Worm (Caenorhabditis elegans): ENCODE data around the gene ZC190.7.

Gene ZC190.7

DNA sequence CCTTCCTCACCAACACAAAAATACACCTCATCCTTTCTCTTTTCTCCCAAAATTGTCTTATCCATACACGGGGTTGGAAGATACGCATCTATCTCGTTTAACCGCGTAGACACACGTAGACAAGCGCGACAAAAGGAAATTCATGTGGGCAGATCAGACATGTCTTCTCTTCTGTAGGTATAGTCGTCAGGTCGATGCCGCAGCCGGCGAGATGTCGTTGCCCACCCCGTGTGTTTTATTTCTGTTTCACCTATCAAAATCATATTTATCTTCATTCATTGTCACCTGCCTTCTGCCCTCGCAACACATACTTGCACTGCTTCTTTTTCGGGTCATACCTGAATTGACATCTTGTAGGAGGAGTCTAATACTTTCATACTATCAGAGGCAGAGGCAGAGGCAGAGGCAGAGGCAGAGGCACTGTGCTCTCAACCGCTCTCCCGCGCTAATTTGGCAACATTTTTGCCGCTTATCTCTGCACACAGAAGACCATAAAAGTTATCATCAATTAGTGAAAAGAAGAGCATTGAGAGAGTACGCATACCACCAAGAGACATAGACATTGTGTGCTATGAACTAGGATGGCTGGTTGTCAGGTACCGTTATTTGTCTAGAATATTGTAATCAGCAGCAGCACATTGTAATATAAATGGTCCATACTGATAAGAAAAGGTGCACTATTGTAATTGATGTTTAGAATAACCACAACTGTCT is 25.3 kb downstream of the ZC190.7 start (continued):
- TF ChIP-seq R02D3.7 (tag; optimal IDR thresholded peaks at IDR 0.05): no peak
- no peak for TF ChIP-seq T20F7.1 (GFP tag; optimal IDR thresholded peaks at IDR 0.05)
- TF ChIP-seq snpc-1.2 (GFP tag; IDR thresholded peaks at IDR 0.05): no peak
- TF ChIP-seq mdl-1 (tag; optimal IDR thresholded peaks at IDR 0.05): no peak
- no peak for TF ChIP-seq lin-38 (GFP tag; IDR thresholded peaks at IDR 0.05)
- no peak for TF ChIP-seq Y5F2A.4 (GFP tag; optimal IDR thresholded peaks at IDR 0.05)
- no peak for TF ChIP-seq mdt-29 (GFP tag; IDR thresholded peaks at IDR 0.05)
- no peak for TF ChIP-seq nhr-11 (tag; optimal IDR thresholded peaks at IDR 0.05)
- no peak for TF ChIP-seq zag-1 (tag; optimal IDR thresholded peaks at IDR 0.05)
- TF ChIP-seq lsy-2 (tag; optimal IDR thresholded peaks at IDR 0.05): no peak
- peak; percentile 89 for TF ChIP-seq dmd-6 (GFP tag; IDR thresholded peaks at IDR 0.05)
- peak; percentile 80; the same call in 1 of the 2 replicates for TF ChIP-seq lin-1 (GFP tag; IDR thresholded peaks at IDR 0.05)
- no peak for TF ChIP-seq vab-7 (GFP tag; IDR thresholded peaks at IDR 0.05)
- no peak for TF ChIP-seq ctbp-1 (GFP tag; IDR thresholded peaks at IDR 0.05)
- TF ChIP-seq mxl-3 (GFP tag; optimal IDR thresholded peaks at IDR 0.05): peak; percentile 13
- TF ChIP-seq spr-3 (GFP tag; optimal IDR thresholded peaks at IDR 0.05): no peak
- TF ChIP-seq unc-130 (GFP tag; optimal IDR thresholded peaks at IDR 0.05): no peak
- no peak for TF ChIP-seq arid-1 (GFP tag; conservative IDR thresholded peaks at IDR 0.05)
- TF ChIP-seq F10B5.3 (tag; optimal IDR thresholded peaks at IDR 0.05): no peak
- TF ChIP-seq zip-2 (tag; optimal IDR thresholded peaks at IDR 0.05): no peak
- peak; percentile 47 for TF ChIP-seq mep-1 (tag; optimal IDR thresholded peaks at IDR 0.05)
- peak; percentile 32 for TF ChIP-seq nhr-28 (tag; optimal IDR thresholded peaks at IDR 0.05)
- TF ChIP-seq hlh-11 (tag; optimal IDR thresholded peaks at IDR 0.05): peak; percentile 86
- peak; percentile 54 for TF ChIP-seq nhr-102 (tag; optimal IDR thresholded peaks at IDR 0.05)
- peak; percentile 12; the same call in 1 of the 2 replicates for TF ChIP-seq D1046.2 (GFP tag; IDR thresholded peaks at IDR 0.05)
- no peak for TF ChIP-seq ces-1 (GFP tag; optimal IDR thresholded peaks at IDR 0.05)
- no peak for TF ChIP-seq zfp-3 (GFP tag; conservative IDR thresholded peaks at IDR 0.05)
- TF ChIP-seq Y105C5A.15 (GFP tag; IDR thresholded peaks at IDR 0.05): no peak
- no peak for TF ChIP-seq gei-8 (GFP tag; optimal IDR thresholded peaks at IDR 0.05)
- no peak for TF ChIP-seq daf-19 (GFP tag; conservative IDR thresholded peaks at IDR 0.05)
- TF ChIP-seq tra-1 (GFP tag; IDR thresholded peaks at IDR 0.05): peak; percentile 76
- TF ChIP-seq lin-13 (GFP tag; optimal IDR thresholded peaks at IDR 0.05): no peak
- no peak for TF ChIP-seq F44E2.7 (GFP tag; IDR thresholded peaks at IDR 0.05)
- TF ChIP-seq nhr-111 (GFP tag; optimal IDR thresholded peaks at IDR 0.05): no peak
- TF ChIP-seq ZK546.5 (tag; optimal IDR thresholded peaks at IDR 0.05): no peak
- TF ChIP-seq pha-4 (GFP tag; IDR thresholded peaks at IDR 0.05): no peak
- no peak for TF ChIP-seq pha-4 (tag; optimal IDR thresholded peaks at IDR 0.05)
- TF ChIP-seq mes-2 (tag; optimal IDR thresholded peaks at IDR 0.05; ENCODE audit: poor library complexity, severe bottlenecking): peak; percentile 51
- TF ChIP-seq fos-1 (tag; optimal IDR thresholded peaks at IDR 0.05): no peak
- no peak for TF ChIP-seq ztf-7 (tag; optimal IDR thresholded peaks at IDR 0.05)
- no peak for TF ChIP-seq ceh-32 (tag; optimal IDR thresholded peaks at IDR 0.05; ENCODE audit: poor library complexity)
- peak; percentile 37 for TF ChIP-seq nhr-77 (tag; optimal IDR thresholded peaks at IDR 0.05)
- no peak for TF ChIP-seq ceh-44 (GFP tag; IDR thresholded peaks at IDR 0.05)
- peak; percentile 36 for TF ChIP-seq nhr-25 (tag; optimal IDR thresholded peaks at IDR 0.05; ENCODE audit: borderline replicate concordance, insufficient read depth)
- no peak for TF ChIP-seq madf-9 (GFP tag; conservative IDR thresholded peaks at IDR 0.05)
- TF ChIP-seq spr-1 (tag; optimal IDR thresholded peaks at IDR 0.05): no peak
- no peak for TF ChIP-seq dmd-8 (GFP tag; IDR thresholded peaks at IDR 0.05)
- TF ChIP-seq mxl-2 (GFP tag; conservative IDR thresholded peaks at IDR 0.05): no peak
- peak in 1 of 2 experiments; percentile 24 for TF ChIP-seq daf-16 (GFP tag; optimal IDR thresholded peaks at IDR 0.05)
- TF ChIP-seq daf-16 (tag; optimal IDR thresholded peaks at IDR 0.05): peak; percentile 92

Data from whole organism, L4 larva.